Worm (Caenorhabditis elegans) whole organism, L3 larva: Measurements from ENCODE around the gene F35F10.5.

ENCODE experiments used
- R02D3.7 ChIP-seq: fragments of 150-350 bp; optimal IDR thresholded peaks from 2 replicates; lab custom pipeline; 2014; ENCODE audit warnings: missing biosample characterization, missing genetic modification characterization
- ZK546.5 ChIP-seq: sonication (generic microtip); optimal IDR thresholded peaks from 2 replicates; lab custom pipeline; 2017; ENCODE audit warnings: missing biosample characterization, missing genetic modification characterization
- aly-2 ChIP-seq: fragments of 150-350 bp; optimal IDR thresholded peaks from 2 replicates; lab custom pipeline; 2014; ENCODE audit warnings: missing biosample characterization, missing genetic modification characterization
- ama-1 ChIP-seq: fragments of 150-350 bp; optimal IDR thresholded peaks from 2 replicates; lab custom pipeline; 2018
- ceh-28 ChIP-seq: fragments of 150-350 bp; optimal IDR thresholded peaks from 2 replicates; lab custom pipeline; 2014; ENCODE audit warnings: missing biosample characterization, missing genetic modification reagents, missing genetic modification characterization
- ceh-9 ChIP-seq: sonication (generic microtip); optimal IDR thresholded peaks from 2 replicates; lab custom pipeline; 2018; ENCODE audit warnings: missing biosample characterization, missing genetic modification characterization
- daf-12 ChIP-seq: fragments of 150-350 bp; optimal IDR thresholded peaks from 2 replicates; lab custom pipeline; 2014; ENCODE audit warnings: missing biosample characterization, missing genetic modification reagents, missing genetic modification characterization
- egl-27 ChIP-seq: sonication (generic microtip); optimal IDR thresholded peaks from 4 replicates; lab custom pipeline; 2017; ENCODE audit warnings: missing biosample characterization, missing genetic modification reagents, missing genetic modification characterization
- egl-5 ChIP-seq: fragments of 150-350 bp; optimal IDR thresholded peaks from 2 replicates; lab custom pipeline; 2017; ENCODE audit warnings: missing biosample characterization, missing genetic modification reagents, missing genetic modification characterization, inconsistent platforms
- elt-1 ChIP-seq: fragments of 150-350 bp; optimal IDR thresholded peaks from 2 replicates; lab custom pipeline; 2014; ENCODE audit warnings: missing biosample characterization, missing genetic modification characterization
- eor-1 ChIP-seq, 2 experiments: fragments of 150-350 bp; optimal IDR thresholded peaks; 2 replicates each; lab custom pipeline; 2014 to 2018; ENCODE audit warnings: missing biosample characterization in 2 of 2, missing genetic modification characterization in 2 of 2
- fkh-10 ChIP-seq: sonication (generic microtip); optimal IDR thresholded peaks from 2 replicates; lab custom pipeline; 2017; ENCODE audit warnings: missing biosample characterization, missing genetic modification reagents, missing genetic modification characterization
- fos-1 ChIP-seq: fragments of 150-350 bp; optimal IDR thresholded peaks from 2 replicates; lab custom pipeline; 2014; ENCODE audit warnings: missing biosample characterization, missing genetic modification characterization
- hmg-11 ChIP-seq: sonication (generic microtip); optimal IDR thresholded peaks from 2 replicates; lab custom pipeline; 2016; ENCODE audit warnings: missing genetic modification characterization, missing compliant biosample characterization
- lin-15B ChIP-seq: fragments of 150-350 bp; optimal IDR thresholded peaks from 2 replicates; lab custom pipeline; 2014; ENCODE audit warnings: missing biosample characterization, missing genetic modification characterization
- lin-39 ChIP-seq: fragments of 150-350 bp; optimal IDR thresholded peaks from 2 replicates; lab custom pipeline; 2018; ENCODE audit warnings: missing biosample characterization, missing genetic modification reagents, missing genetic modification characterization
- lsy-12 ChIP-seq: sonication (generic microtip); optimal IDR thresholded peaks from 2 replicates; lab custom pipeline; 2016; ENCODE audit warnings: mild to moderate bottlenecking, missing genetic modification characterization, missing compliant biosample characterization
- mdl-1 ChIP-seq: fragments of 150-350 bp; optimal IDR thresholded peaks from 2 replicates; lab custom pipeline; 2014; ENCODE audit warnings: missing biosample characterization, missing genetic modification characterization
- mml-1 ChIP-seq: fragments of 150-350 bp; sonication (generic microtip); optimal IDR thresholded peaks from 3 replicates; lab custom pipeline; 2014; ENCODE audit warnings: missing biosample characterization, missing genetic modification characterization
- nhr-11 ChIP-seq: fragments of 150-350 bp; optimal IDR thresholded peaks from 2 replicates; lab custom pipeline; 2014; ENCODE audit warnings: missing biosample characterization, missing genetic modification characterization
- nhr-23 ChIP-seq: fragments of 150-350 bp; optimal IDR thresholded peaks from 2 replicates; lab custom pipeline; 2014; ENCODE audit warnings: missing biosample characterization, missing genetic modification reagents, missing genetic modification characterization
- nhr-25 ChIP-seq: sonication (generic microtip); optimal IDR thresholded peaks from 2 replicates; lab custom pipeline; 2017; ENCODE audit warnings: missing biosample characterization, missing genetic modification characterization
- nhr-28 ChIP-seq: fragments of 150-350 bp; optimal IDR thresholded peaks from 2 replicates; lab custom pipeline; 2014; ENCODE audit warnings: missing biosample characterization, missing genetic modification characterization
- nhr-67 ChIP-seq: fragments of 150-350 bp; optimal IDR thresholded peaks from 2 replicates; lab custom pipeline; 2014; ENCODE audit warnings: missing biosample characterization, missing genetic modification characterization
- nhr-76 ChIP-seq: fragments of 150-350 bp; sonication (generic microtip); optimal IDR thresholded peaks from 5 replicates; lab custom pipeline; 2014; ENCODE audit warnings: missing biosample characterization, missing genetic modification characterization
- nhr-77 ChIP-seq: fragments of 150-350 bp; optimal IDR thresholded peaks from 2 replicates; lab custom pipeline; 2014; ENCODE audit warnings: missing biosample characterization, missing genetic modification characterization
- pha-4 ChIP-seq: fragments of 150-350 bp; optimal IDR thresholded peaks from 2 replicates; lab custom pipeline; 2014; ENCODE audit warnings: missing biosample characterization, missing genetic modification reagents, missing genetic modification characterization
- sea-2 ChIP-seq: fragments of 150-350 bp; sonication (generic microtip); optimal IDR thresholded peaks from 4 replicates; lab custom pipeline; 2014; ENCODE audit warnings: missing biosample characterization, missing genetic modification reagents, missing genetic modification characterization
- skn-1 ChIP-seq: fragments of 150-350 bp; optimal IDR thresholded peaks from 2 replicates; lab custom pipeline; 2014; ENCODE audit warnings: missing biosample characterization, missing genetic modification characterization
- snpc-4 ChIP-seq: fragments of 150-350 bp; optimal IDR thresholded peaks from 2 replicates; lab custom pipeline; 2014; ENCODE audit warnings: missing biosample characterization, missing genetic modification characterization
- zag-1 ChIP-seq: fragments of 150-350 bp; optimal IDR thresholded peaks from 2 replicates; lab custom pipeline; 2014; ENCODE audit warnings: missing biosample characterization, missing genetic modification characterization
- ztf-11 ChIP-seq: fragments of 150-350 bp; optimal IDR thresholded peaks from 2 replicates; lab custom pipeline; 2014; ENCODE audit warnings: missing biosample characterization, missing genetic modification characterization
- ztf-4 ChIP-seq: fragments of 150-350 bp; optimal IDR thresholded peaks from 2 replicates; lab custom pipeline; 2014; ENCODE audit warnings: missing biosample characterization, missing genetic modification characterization

The F35F10.5 gene

ce11 chrV:3269407-3269806 lies 15.3 kb upstream of the F35F10.5 start, which contains the start of gene T28A11.19:
Gene T28A11.19, minus strand, starts transcription at chrV:3269514.
- no peak for TF ChIP-seq fkh-10 (GFP tag; lab: Kevin White, UChicago)
- no peak for TF ChIP-seq elt-1 (tag; lab: Kevin White, UChicago)
- no peak for TF ChIP-seq nhr-11 (tag; lab: Kevin White, UChicago)
- TF ChIP-seq eor-1 (tag; optimal IDR thresholded peaks at IDR 0.05; lab: Kevin White, UChicago), result no peak
- TF ChIP-seq lsy-12 (tag; lab: Kevin White, UChicago), result no peak
- no peak for TF ChIP-seq egl-27 (tag; lab: Kevin White, UChicago)
- no peak for TF ChIP-seq sea-2 (GFP tag; lab: Kevin White, UChicago)

ce11 chrV:3273156-3273555 lies 11.6 kb upstream of the F35F10.5 start, which contains the start of gene T28A11.20:
Gene T28A11.20, minus strand, starts transcription at chrV:3273256.
- TF ChIP-seq pha-4 (tag; lab: Kevin White, UChicago) (no peak), nhr-67 (no peak), ZK546.5 (tag; lab: Kevin White, UChicago) (no peak), aly-2 (tag; lab: Kevin White, UChicago) (no peak), nhr-25 (no peak), lin-15B (tag; lab: Kevin White, UChicago) (no peak), ztf-11 (no peak), nhr-23 (tag; lab: Kevin White, UChicago) (no peak), nhr-76 (no peak), skn-1 (tag; lab: Kevin White, UChicago) (no peak), fkh-10 (GFP tag; lab: Kevin White, UChicago) (no peak), nhr-77 (no peak), nhr-11 (tag; lab: Kevin White, UChicago) (no peak), fos-1 (tag; lab: Kevin White, UChicago) (no peak), egl-27 (tag; lab: Kevin White, UChicago) (no peak), zag-1 (tag; lab: Kevin White, UChicago) (no peak), daf-12 (tag; lab: Kevin White, UChicago) (no peak), lsy-12 (tag; lab: Kevin White, UChicago) (no peak), snpc-4 (tag; lab: Kevin White, UChicago) (no peak), ztf-4 (tag; lab: Kevin White, UChicago) (no peak)

- TF ChIP-seq ama-1 (no peak), nhr-67 (no peak), ZK546.5 (tag; lab: Kevin White, UChicago) (no peak), hmg-11 (tag; lab: Kevin White, UChicago) (no peak), lin-15B (tag; lab: Kevin White, UChicago) (no peak), skn-1 (tag; lab: Kevin White, UChicago) (no peak), R02D3.7 (no peak), eor-1 (tag; optimal IDR thresholded peaks at IDR 0.05; lab: Kevin White, UChicago) (no peak), nhr-28 (no peak), sea-2 (GFP tag; lab: Kevin White, UChicago) (no peak), mdl-1 (tag; lab: Kevin White, UChicago) (no peak), pha-4 (tag; lab: Kevin White, UChicago) (no peak), aly-2 (tag; lab: Kevin White, UChicago) (no peak), mml-1 (tag; lab: Kevin White, UChicago) (no peak)
Measured at ce11 chrV:3273577-3274100, 11.1 kb upstream of the F35F10.5 start, which contains the start of gene T28A11.4. Gene T28A11.4, plus strand, starts transcription at chrV:3274050.

ce11 chrV:3275033-3275432 lies 9.7 kb upstream of the F35F10.5 start, which contains the start of gene T28A11.3:
Gene T28A11.3, plus strand, starts transcription at chrV:3275333.
- no peak for TF ChIP-seq R02D3.7

ce11 chrV:3276184-3276583 lies 8.5 kb upstream of the F35F10.5 start:
- peak; percentile 32 for TF ChIP-seq lin-39 (tag; lab: Kevin White, UChicago)
- TF ChIP-seq egl-5 (tag; lab: Kevin White, UChicago), result peak; percentile 26
- TF ChIP-seq ama-1, result no peak

ce11 chrV:3278101-3278639 lies 6.6 kb upstream of the F35F10.5 start, which contains the start of gene fbxa-64:
Gene fbxa-64, minus strand, starts transcription at chrV:3278151.
- no peak for TF ChIP-seq lsy-12 (tag; lab: Kevin White, UChicago)
- TF ChIP-seq ceh-9, result no peak
- TF ChIP-seq pha-4 (tag; lab: Kevin White, UChicago), result no peak
- TF ChIP-seq ceh-28 (tag; lab: Kevin White, UChicago), result no peak
- TF ChIP-seq hmg-11 (tag; lab: Kevin White, UChicago), result peak; percentile 29
